Fruit fly (Drosophila melanogaster) whole organism, embryonic: Measurements from ENCODE around the gene CG15728.

Experiments
- Abd-B ChIP-seq: fragments of 200-800 bp; sonication (Bioruptor generic); optimal IDR thresholded peaks from 2 replicates; lab custom pipeline; 2018; ENCODE audit warnings: missing biosample characterization, mild to moderate bottlenecking, missing genetic modification characterization, moderate library complexity
- CG10366 ChIP-seq: fragments of 200-800 bp; sonication (Bioruptor generic); IDR thresholded peaks from 2 replicates; pipeline ENCODE4 v1.3.6; 2022; ENCODE audit warnings: missing biosample characterization, missing genetic modification characterization
- CG10543 ChIP-seq: fragments of 200-800 bp; sonication (Bioruptor generic); optimal IDR thresholded peaks from 3 replicates; lab custom pipeline; 2017; ENCODE audit warnings: missing biosample characterization, mild to moderate bottlenecking, missing genetic modification characterization, moderate library complexity
- CG11560 ChIP-seq: fragments of 200-800 bp; sonication (Bioruptor generic); IDR thresholded peaks from 3 replicates; pipeline ENCODE4 v1.3.6; 2022; ENCODE audit warnings: missing biosample characterization, missing genetic modification characterization
- CG12104 ChIP-seq: fragments of 200-800 bp; sonication (Bioruptor generic); optimal IDR thresholded peaks from 3 replicates; lab custom pipeline; 2016; ENCODE audit warnings: missing biosample characterization, missing genetic modification characterization
- CG14860 ChIP-seq: fragments of 200-800 bp; sonication (Bioruptor generic); IDR thresholded peaks from 3 replicates; pipeline ENCODE4 v1.3.6; 2022; ENCODE audit warnings: missing biosample characterization, missing genetic modification characterization; ENCODE audit not compliant: partially characterized antibody
- CG1529 ChIP-seq: fragments of 200-800 bp; sonication (Bioruptor generic); optimal IDR thresholded peaks from 3 replicates; lab custom pipeline; 2018; ENCODE audit warnings: missing biosample characterization, missing genetic modification characterization
- CG15514 ChIP-seq: fragments of 200-800 bp; sonication (Bioruptor generic); optimal IDR thresholded peaks from 3 replicates; lab custom pipeline; 2017; ENCODE audit warnings: missing biosample characterization, missing genetic modification characterization, mild to moderate bottlenecking, moderate library complexity, missing genetic modification reagents
- CG16863 ChIP-seq: fragments of 200-800 bp; sonication (Bioruptor generic); optimal IDR thresholded peaks from 3 replicates; lab custom pipeline; 2016; ENCODE audit warnings: missing biosample characterization, missing genetic modification characterization
- CG1792 ChIP-seq: fragments of 200-800 bp; sonication (Bioruptor generic); optimal IDR thresholded peaks from 2 replicates; lab custom pipeline; 2016; ENCODE audit warnings: missing biosample characterization, missing genetic modification characterization
- CG2129 ChIP-seq: fragments of 200-800 bp; sonication (Bioruptor generic); IDR thresholded peaks from 2 replicates; pipeline ENCODE4 v1.3.6; 2022; ENCODE audit warnings: missing biosample characterization, missing genetic modification characterization; ENCODE audit not compliant: partially characterized antibody
- CG32767 ChIP-seq: fragments of 200-800 bp; sonication (Bioruptor generic); IDR thresholded peaks from 2 replicates; pipeline ENCODE4 v1.3.6; 2022; ENCODE audit warnings: missing biosample characterization, missing genetic modification characterization
- CG34376 ChIP-seq: fragments of 200-800 bp; sonication (Bioruptor generic); optimal IDR thresholded peaks from 2 replicates; lab custom pipeline; 2018; ENCODE audit warnings: missing biosample characterization, mild to moderate bottlenecking, missing genetic modification characterization
- CG5953 ChIP-seq: fragments of 200-800 bp; sonication (Bioruptor generic); IDR thresholded peaks from 2 replicates; pipeline ENCODE4 v1.3.6; 2022; ENCODE audit warnings: missing biosample characterization, missing genetic modification characterization
- CG6254 ChIP-seq: fragments of 200-800 bp; sonication (Bioruptor generic); optimal IDR thresholded peaks from 3 replicates; lab custom pipeline; 2017; ENCODE audit warnings: mild to moderate bottlenecking, missing biosample characterization, missing genetic modification reagents, missing genetic modification characterization
- CG8281 ChIP-seq: fragments of 200-800 bp; sonication (Bioruptor generic); optimal IDR thresholded peaks from 2 replicates; lab custom pipeline; 2018; ENCODE audit warnings: missing biosample characterization, mild to moderate bottlenecking, missing genetic modification characterization, moderate library complexity
- CoRest ChIP-seq: fragments of 200-800 bp; sonication (Bioruptor generic); optimal IDR thresholded peaks from 3 replicates; lab custom pipeline; 2018; ENCODE audit warnings: missing biosample characterization, mild to moderate bottlenecking, missing genetic modification characterization, moderate library complexity
- Deaf1 ChIP-seq: fragments of 200-800 bp; optimal IDR thresholded peaks from 3 replicates; lab custom pipeline; 2019; ENCODE audit warnings: missing biosample characterization, mild to moderate bottlenecking, missing genetic modification characterization, moderate library complexity
- Ets65A ChIP-seq: fragments of 200-800 bp; sonication (Bioruptor generic); peaks from one replicate; lab custom pipeline; 2016; ENCODE audit warnings: missing biosample characterization, missing genetic modification characterization
- Hey ChIP-seq: fragments of 200-800 bp; sonication (Bioruptor generic); optimal IDR thresholded peaks from 3 replicates; lab custom pipeline; 2018; ENCODE audit warnings: missing biosample characterization, mild to moderate bottlenecking, missing genetic modification characterization
- Hr78 ChIP-seq, 2 experiments: fragments of 200-800 bp in 1 of 2; fragments of >200 bp in 1 of 2; sonication (Bioruptor generic) in 1 of 2; optimal IDR thresholded peaks; 2 replicates each; lab custom pipeline; 2017 to 2019; ENCODE audit warnings: missing biosample characterization in 2 of 2, missing genetic modification characterization in 2 of 2, mild to moderate bottlenecking in 1 of 2, moderate library complexity in 1 of 2
- Lpt ChIP-seq: fragments of >200 bp; optimal IDR thresholded peaks from 2 replicates; lab custom pipeline; 2018; ENCODE audit warnings: missing biosample characterization, missing genetic modification characterization
- MESR4 ChIP-seq: fragments of 200-800 bp; sonication (Bioruptor generic); optimal IDR thresholded peaks from 2 replicates; lab custom pipeline; 2018; ENCODE audit warnings: missing biosample characterization, mild to moderate bottlenecking, missing genetic modification characterization, moderate library complexity
- Nf-YC ChIP-seq: fragments of 200-800 bp; optimal IDR thresholded peaks from 3 replicates; lab custom pipeline; 2019; ENCODE audit warnings: missing biosample characterization, mild to moderate bottlenecking, missing genetic modification characterization, moderate library complexity
- Rfx ChIP-seq: fragments of 200-800 bp; sonication (Bioruptor generic); IDR thresholded peaks from 2 replicates; pipeline ENCODE4 v1.3.6; 2022; ENCODE audit warnings: missing biosample characterization, missing genetic modification characterization
- Sox102F ChIP-seq: fragments of 200-800 bp; sonication (Bioruptor generic); optimal IDR thresholded peaks from 2 replicates; lab custom pipeline; 2018; ENCODE audit warnings: missing biosample characterization, mild to moderate bottlenecking, missing genetic modification characterization, moderate library complexity
- ara ChIP-seq: fragments of 200-800 bp; sonication (Bioruptor generic); IDR thresholded peaks from 2 replicates; pipeline ENCODE4 v1.3.6; 2022; ENCODE audit warnings: missing biosample characterization, missing genetic modification characterization
- cas ChIP-seq: fragments of 200-800 bp; sonication (Bioruptor generic); IDR thresholded peaks from 2 replicates; pipeline ENCODE4 v1.3.6; 2022; ENCODE audit warnings: missing biosample characterization, missing genetic modification characterization
- cg ChIP-seq: fragments of 200-800 bp; sonication (Bioruptor generic); optimal IDR thresholded peaks from 3 replicates; lab custom pipeline; 2019; ENCODE audit warnings: missing biosample characterization, mild to moderate bottlenecking, missing genetic modification characterization, moderate library complexity
- chinmo ChIP-seq: fragments of 200-800 bp; sonication (Bioruptor generic); IDR thresholded peaks from 4 replicates; pipeline ENCODE4 v1.3.6; 2022; ENCODE audit warnings: missing biosample characterization, missing genetic modification characterization; ENCODE audit not compliant: partially characterized antibody
- dimm ChIP-seq: fragments of 200-800 bp; sonication (Bioruptor generic); IDR thresholded peaks from 2 replicates; pipeline ENCODE4 v1.3.6; 2022; ENCODE audit warnings: missing biosample characterization, missing genetic modification characterization
- fd102C ChIP-seq: fragments of 200-800 bp; sonication (Bioruptor generic); optimal IDR thresholded peaks from 2 replicates; lab custom pipeline; 2018; ENCODE audit warnings: missing biosample characterization, mild to moderate bottlenecking, missing genetic modification characterization, moderate library complexity
- fd64A ChIP-seq: fragments of 200-800 bp; sonication (Bioruptor generic); optimal IDR thresholded peaks from 3 replicates; lab custom pipeline; 2018; ENCODE audit warnings: missing biosample characterization, mild to moderate bottlenecking, missing genetic modification characterization
- grn ChIP-seq: fragments of 200-800 bp; sonication (Bioruptor generic); optimal IDR thresholded peaks from 3 replicates; lab custom pipeline; 2017; ENCODE audit warnings: missing biosample characterization, missing genetic modification characterization
- pros ChIP-seq: fragments of 200-800 bp; sonication (Bioruptor generic); optimal IDR thresholded peaks from 3 replicates; lab custom pipeline; 2019; ENCODE audit warnings: missing biosample characterization, mild to moderate bottlenecking, missing genetic modification characterization, moderate library complexity
- rib ChIP-seq: fragments of 200-800 bp; sonication (Bioruptor generic); IDR thresholded peaks from 2 replicates; pipeline ENCODE4 v1.3.6; 2022; ENCODE audit warnings: missing biosample characterization, missing genetic modification characterization
- sug ChIP-seq: fragments of 200-800 bp; optimal IDR thresholded peaks from 2 replicates; lab custom pipeline; 2019; ENCODE audit warnings: missing biosample characterization, mild to moderate bottlenecking, missing genetic modification characterization, moderate library complexity
- tio ChIP-seq: fragments of 200-800 bp; sonication (Bioruptor generic); optimal IDR thresholded peaks from 2 replicates; lab custom pipeline; 2017; ENCODE audit warnings: missing biosample characterization, missing genetic modification characterization, inconsistent platforms
- zen ChIP-seq: fragments of 200-800 bp; sonication (Bioruptor generic); optimal IDR thresholded peaks from 3 replicates; lab custom pipeline; 2018; ENCODE audit warnings: missing biosample characterization, mild to moderate bottlenecking, missing genetic modification characterization, moderate library complexity

CG15728 gene

dm6 chrX:12668723-12669122 is 44.6 kb downstream of the CG15728 start (continued):
- TF ChIP-seq CG15514 (no peak), CG32767 (no peak), CG10366 (GFP tag; lab: Robert Waterston, UW) (no peak), Rfx (GFP tag; lab: Robert Waterston, UW) (0 out of 2 replicates have a peak, but pooled peaks have one; percentile 14), CG2129 (GFP tag; lab: Robert Waterston, UW) (no peak), Hey (tag; lab: Kevin White, UChicago) (peak; percentile 2), MESR4 (GFP tag; lab: Kevin White, UChicago) (no peak), CG1792 (GFP tag; lab: Kevin White, UChicago) (no peak), Lpt (GFP tag; lab: Kevin White, UChicago) (no peak), pros (peak; percentile 20), sug (tag; lab: Kevin White, UChicago) (peak; percentile 85), CG16863 (GFP tag; lab: Kevin White, UChicago) (no peak), zen (no peak), CG10543 (GFP tag; lab: Kevin White, UChicago) (peak; percentile 80), grn (GFP tag; lab: Kevin White, UChicago) (peak; percentile 80), cg (GFP tag; lab: Kevin White, UChicago) (peak; percentile 43), rib (GFP tag; lab: Robert Waterston, UW) (peak; percentile 33; the same call in 1 of the 2 replicates), Hr78 (GFP tag; optimal IDR thresholded peaks at IDR 0.05; lab: Kevin White, UChicago) (peak in 1 of 2 experiments; percentile 85), fd102C (GFP tag; lab: Kevin White, UChicago) (no peak), CG5953 (GFP tag; lab: Robert Waterston, UW) (no peak), CG14860 (GFP tag; lab: Robert Waterston, UW) (no peak), chinmo (0 out of 4 replicates have a peak, but pooled peaks have one; percentile 54), ara (GFP tag; lab: Robert Waterston, UW) (no peak), Deaf1 (peak; percentile 59), Ets65A (peak; percentile 38), Sox102F (GFP tag; lab: Kevin White, UChicago) (no peak), CG6254 (no peak), CoRest (tag; lab: Kevin White, UChicago) (no peak), Nf-YC (no peak), CG34376 (GFP tag; lab: Kevin White, UChicago) (peak; percentile 80), Abd-B (GFP tag; lab: Kevin White, UChicago) (no peak), dimm (GFP tag; lab: Robert Waterston, UW) (no peak), tio (GFP tag; lab: Kevin White, UChicago) (no peak), CG8281 (no peak), CG1529 (GFP tag; lab: Kevin White, UChicago) (no peak), cas (GFP tag; lab: Robert Waterston, UW) (no peak), CG11560 (tag; lab: Robert Waterston, UW) (no peak), CG12104 (GFP tag; lab: Kevin White, UChicago) (no peak), fd64A (GFP tag; lab: Kevin White, UChicago) (no peak)
